Worm (Caenorhabditis elegans) whole organism, L4 larva: ENCODE measurements around the gene ubxn-5.

Experiments used
- aha-1 ChIP-seq: fragments of 150-350 bp; peaks from one replicate; lab custom pipeline; 2014; ENCODE audit warnings: missing biosample characterization, missing genetic modification characterization
- dpl-1 ChIP-seq: fragments of 150-350 bp; optimal IDR thresholded peaks from 2 replicates; lab custom pipeline; 2014; ENCODE audit warnings: missing biosample characterization, missing genetic modification reagents, missing genetic modification characterization

DNA sequence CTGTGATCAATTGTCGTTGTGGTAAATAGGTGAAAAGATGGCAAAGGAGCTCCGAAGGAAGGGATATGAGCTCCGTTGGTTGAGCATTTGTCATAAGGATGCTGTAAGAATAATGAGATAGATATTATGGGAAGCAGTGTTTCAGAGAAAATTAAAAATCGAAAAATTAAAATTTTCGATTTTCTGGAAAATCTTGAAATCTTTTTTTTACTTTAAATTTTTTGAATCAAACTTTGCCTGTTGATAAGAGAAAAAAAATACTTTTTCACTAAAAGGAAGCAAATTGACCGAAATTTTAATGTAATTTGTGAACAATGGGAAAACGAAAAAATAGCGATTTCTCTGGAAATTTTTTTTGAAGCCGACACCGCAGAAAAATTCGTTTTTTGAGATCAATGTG, 5.3 kb upstream of the ubxn-5 start, which contains the start of gene mec-15:
- TF ChIP-seq dpl-1 (no peak), aha-1 (no peak)
